Worm (Caenorhabditis elegans) whole organism, midembryonic: ENCODE measurements around the gene F21C10.7.

Experiments used
- flt-1 ChIP-seq: fragments of 200-800 bp; sonication (Bioruptor generic); IDR thresholded peaks from 2 replicates; pipeline ENCODE4 v1.3.6; 2022; ENCODE audit warnings: missing genetic modification characterization, missing compliant biosample characterization
- klf-2 ChIP-seq: fragments of 200-800 bp; sonication (Bioruptor generic); conservative IDR thresholded peaks from 2 replicates; pipeline ENCODE4 v1.3.6; 2022; ENCODE audit warnings: missing genetic modification reagents, missing genetic modification characterization, missing compliant biosample characterization
- med-1 ChIP-seq: sonication (generic microtip); optimal IDR thresholded peaks from 2 replicates; lab custom pipeline; 2017; ENCODE audit warnings: missing genetic modification characterization, mild to moderate bottlenecking, missing compliant biosample characterization, antibody characterized with exemption, missing genetic modification reagents; ENCODE audit not compliant: insufficient read depth
- ref-1 ChIP-seq: fragments of 200-800 bp; sonication (Bioruptor generic); conservative IDR thresholded peaks from 2 replicates; pipeline ENCODE4 v1.3.6; 2022; ENCODE audit warnings: missing genetic modification reagents, missing genetic modification characterization, missing compliant biosample characterization
- tab-1 ChIP-seq: fragments of 200-800 bp; sonication (Bioruptor generic); IDR thresholded peaks from 2 replicates; pipeline ENCODE4 v1.3.6; 2022; ENCODE audit warnings: missing genetic modification characterization, missing compliant biosample characterization
- ztf-23 ChIP-seq: fragments of 200-800 bp; sonication (Bioruptor generic); IDR thresholded peaks from 2 replicates; pipeline ENCODE4 v1.3.6; 2022; ENCODE audit warnings: missing genetic modification reagents, missing genetic modification characterization, missing compliant biosample characterization
- ztf-29 ChIP-seq: fragments of 200-800 bp; sonication (Bioruptor generic); IDR thresholded peaks from 2 replicates; pipeline ENCODE4 v1.3.6; 2022; ENCODE audit warnings: missing genetic modification reagents, missing genetic modification characterization, missing compliant biosample characterization

ce11 chrV:9069680-9070079, 42.9 kb upstream of the F21C10.7 start, which contains the start of gene T27E4.5:
- no peak for TF ChIP-seq ztf-29
- TF ChIP-seq flt-1 (GFP tag; lab: Robert Waterston, UW): no peak
- TF ChIP-seq ref-1 (GFP tag; lab: Robert Waterston, UW): no peak
- no peak for TF ChIP-seq ztf-23 (GFP tag; lab: Robert Waterston, UW)
- TF ChIP-seq klf-2 (GFP tag; lab: Robert Waterston, UW): no peak
- no peak for TF ChIP-seq tab-1 (GFP tag; lab: Robert Waterston, UW)
- no peak for TF ChIP-seq med-1 (GFP tag; lab: Kevin White, UChicago)
